Fruit fly (Drosophila melanogaster): ENCODE results near the gene CG17294.

Gene CG17294

dm6 chr2L:8381508-8382036, 4.7 kb downstream of the CG17294 start, which contains the start of gene AlaRS (continued):
- TF ChIP-seq CG31224 (GFP tag; IDR thresholded peaks at IDR 0.05) (no peak), gem (tag; optimal IDR thresholded peaks at IDR 0.05) (peak; percentile 70), psq (GFP tag; optimal IDR thresholded peaks at IDR 0.05) (no peak), Gug (GFP tag; IDR thresholded peaks at IDR 0.05) (no peak), Dp (GFP tag; optimal IDR thresholded peaks at IDR 0.05) (peak; percentile 24), pan (optimal IDR thresholded peaks at IDR 0.05) (no peak), pan (GFP tag; optimal IDR thresholded peaks at IDR 0.05 in 1 of 2, IDR thresholded peaks at IDR 0.05 in 1 of 2) (peak in 1 of 2 experiments; percentile 43), D19B (GFP tag; optimal IDR thresholded peaks at IDR 0.05) (no peak), CG13123 (GFP tag; optimal IDR thresholded peaks at IDR 0.05) (no peak), Myb (GFP tag; optimal IDR thresholded peaks at IDR 0.05) (no peak), CG2875 (GFP tag; optimal IDR thresholded peaks at IDR 0.05) (peak; percentile 2), Med (GFP tag) (peak; percentile 75), NC2α (GFP tag; optimal IDR thresholded peaks at IDR 0.05) (no peak), Lhr (GFP tag; optimal IDR thresholded peaks at IDR 0.05) (no peak), tin (GFP tag; optimal IDR thresholded peaks at IDR 0.05) (peak; percentile 19), CG17612 (GFP tag; IDR thresholded peaks at IDR 0.05) (no peak), sd (tag; optimal IDR thresholded peaks at IDR 0.05) (no peak), dati (GFP tag; IDR thresholded peaks at IDR 0.05) (no peak), CG32767 (GFP tag; IDR thresholded peaks at IDR 0.05) (no peak), Meics (GFP tag; optimal IDR thresholded peaks at IDR 0.05) (peak; percentile 28), Hmx (GFP tag; optimal IDR thresholded peaks at IDR 0.05) (no peak), disco-r (GFP tag; optimal IDR thresholded peaks at IDR 0.05) (no peak), Six4 (GFP tag; optimal IDR thresholded peaks at IDR 0.05) (peak; percentile 18), slbo (GFP tag; IDR thresholded peaks at IDR 0.05) (peak; percentile 37; the same call in 1 of the 2 replicates), CG8281 (tag; optimal IDR thresholded peaks at IDR 0.05) (no peak), Adf1 (GFP tag; IDR thresholded peaks at IDR 0.05) (no peak), Bgb (GFP tag; IDR thresholded peaks at IDR 0.05; ENCODE audit: partially characterized antibody) (peak; percentile 56), BEAF-32 (GFP tag; optimal IDR thresholded peaks at IDR 0.05) (peak; percentile 70), CG1602 (GFP tag; optimal IDR thresholded peaks at IDR 0.05) (peak; percentile 3), Hr3 (GFP tag; optimal IDR thresholded peaks at IDR 0.05) (peak; percentile 24), ranshi (GFP tag; IDR thresholded peaks at IDR 0.05) (no peak), vfl (GFP tag; optimal IDR thresholded peaks at IDR 0.05) (peak; percentile 11), Pdp1 (GFP tag; optimal IDR thresholded peaks at IDR 0.05) (peak in 1 of 2 experiments; percentile 60), ind (GFP tag; optimal IDR thresholded peaks at IDR 0.05) (peak; percentile 25), CG11696 (GFP tag; IDR thresholded peaks at IDR 0.05) (no peak), CG7357 (GFP tag; IDR thresholded peaks at IDR 0.05) (no peak), CG10959 (GFP tag; IDR thresholded peaks at IDR 0.05) (no peak), Opbp (GFP tag; IDR thresholded peaks at IDR 0.05; ENCODE audit: partially characterized antibody) (peak; percentile 50; the same call in 1 of the 3 replicates), Ravus (GFP tag; IDR thresholded peaks at IDR 0.05) (no peak), Hr78 (GFP tag; optimal IDR thresholded peaks at IDR 0.05) (no peak), CG42726 (GFP tag; IDR thresholded peaks at IDR 0.05; ENCODE audit: partially characterized antibody) (no peak), CG11247 (GFP tag; IDR thresholded peaks at IDR 0.05) (no peak), CG12391 (tag; optimal IDR thresholded peaks at IDR 0.05) (peak; percentile 67), CG13424 (tag; optimal IDR thresholded peaks at IDR 0.05) (peak; percentile 58), CG2889 (GFP tag; IDR thresholded peaks at IDR 0.05) (no peak), lola (GFP tag; optimal IDR thresholded peaks at IDR 0.05) (peak in 1 of 3 experiments; percentile 29), yki (optimal IDR thresholded peaks at IDR 0.05) (no peak), Atf6 (GFP tag; IDR thresholded peaks at IDR 0.05) (no peak), chif (GFP tag; optimal IDR thresholded peaks at IDR 0.05) (no peak), Gsc (GFP tag; IDR thresholded peaks at IDR 0.05) (no peak), ERR (GFP tag; optimal IDR thresholded peaks at IDR 0.05) (no peak)
